Fruit fly (Drosophila melanogaster) whole organism: Measurements from ENCODE around the gene CG13116.

ENCODE experiments used
- Dll ChIP-seq: fragments of >200 bp; optimal IDR thresholded peaks from 2 replicates; lab custom pipeline; 2017
- psq ChIP-seq: fragments of >200 bp; optimal IDR thresholded peaks from 2 replicates; lab custom pipeline; 2017

DNA sequence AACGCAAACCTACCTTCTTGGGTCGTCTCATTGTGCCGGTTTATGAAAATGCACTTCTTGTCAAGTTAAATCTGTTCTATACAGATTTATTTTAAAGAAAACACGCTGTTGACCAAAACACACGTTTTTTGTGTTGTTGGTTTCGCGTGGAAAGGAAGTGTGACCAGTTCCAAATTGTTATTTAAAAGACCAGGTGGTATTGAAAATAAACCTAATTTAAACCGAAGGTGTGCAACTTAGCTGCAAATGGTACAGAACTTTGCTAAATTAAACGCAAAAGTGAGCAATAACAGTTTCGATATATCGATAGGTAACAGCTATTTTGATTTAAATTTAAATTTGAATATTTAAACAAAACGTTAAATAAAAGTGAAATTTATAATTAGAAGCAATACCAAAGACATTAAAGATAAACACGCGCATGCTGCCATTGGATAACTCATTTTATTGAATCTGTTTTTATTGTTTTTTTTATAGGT is 18.6 kb upstream of the CG13116 start, which contains the start of gene CG4364:
- TF ChIP-seq psq (lab: Kevin White, UChicago), result no peak
- no peak for TF ChIP-seq Dll
